Worm (Caenorhabditis elegans) whole organism, L4/young adult: ENCODE measurements around the gene F18E9.1.

Source experiments
- W03F9.2 ChIP-seq: fragments of 150-350 bp; optimal IDR thresholded peaks from 2 replicates; lab custom pipeline; 2014; ENCODE audit warnings: missing biosample characterization, missing genetic modification characterization
- him-1 ChIP-seq: sonication (generic microtip); optimal IDR thresholded peaks from 2 replicates; lab custom pipeline; 2016; ENCODE audit warnings: missing genotype, missing genetic modification reagents, missing genetic modification characterization, missing compliant biosample characterization

ce11 chrX:8638679-8639184, 37.4 kb downstream of the F18E9.1 start:
- no peak for TF ChIP-seq W03F9.2
- no peak for TF ChIP-seq him-1 (tag; lab: Kevin White, UChicago)
